Fruit fly (Drosophila melanogaster) whole organism: ENCODE data around the gene Rbf2.

Source experiments
- CG8478 ChIP-seq: fragments of >200 bp; optimal IDR thresholded peaks from 2 replicates; lab custom pipeline; 2018; ENCODE audit warnings: inconsistent platforms
- Dll ChIP-seq: fragments of >200 bp; optimal IDR thresholded peaks from 2 replicates; lab custom pipeline; 2017
- EcR ChIP-seq, 2 experiments: fragments of >200 bp; optimal IDR thresholded peaks; 2 replicates each; lab custom pipeline; 2017; ENCODE audit warnings: missing biosample characterization in 2 of 2, missing genetic modification characterization in 2 of 2, missing genetic modification reagents in 2 of 2
- pan ChIP-seq: fragments of >200 bp; optimal IDR thresholded peaks from 2 replicates; lab custom pipeline; 2017
- psq ChIP-seq: fragments of >200 bp; optimal IDR thresholded peaks from 2 replicates; lab custom pipeline; 2017
- usp ChIP-seq: fragments of >200 bp; optimal IDR thresholded peaks from 2 replicates; lab custom pipeline; 2017; ENCODE audit warnings: missing biosample characterization, missing genetic modification characterization, mixed read lengths

- TF ChIP-seq pan (lab: Kevin White, UChicago), result no peak
- no peak for TF ChIP-seq psq
- no peak for TF ChIP-seq CG8478
- no peak for TF ChIP-seq Dll
- no peak for TF ChIP-seq usp
- no peak for TF ChIP-seq EcR (GFP tag; optimal IDR thresholded peaks at IDR 0.05; lab: Kevin White, UChicago)
Measured at dm6 chr3R:15975170-15975569, 9.9 kb downstream of the Rbf2 start.
